Worm (Caenorhabditis elegans) whole organism, L1 larva: ENCODE measurements around the gene srz-79.

Source experiments
- C16A3.4 ChIP-seq: fragments of 150-350 bp; optimal IDR thresholded peaks from 2 replicates; lab custom pipeline; 2014; ENCODE audit warnings: missing biosample characterization, missing genetic modification characterization
- C34B4.2 ChIP-seq: sonication (generic microtip); optimal IDR thresholded peaks from 2 replicates; lab custom pipeline; 2017; ENCODE audit warnings: mild to moderate bottlenecking, missing genetic modification characterization, missing compliant biosample characterization
- aly-2 ChIP-seq: fragments of 150-350 bp; optimal IDR thresholded peaks from 2 replicates; lab custom pipeline; 2014; ENCODE audit warnings: missing biosample characterization, missing genetic modification characterization
- ama-1 ChIP-seq: fragments of 150-350 bp; optimal IDR thresholded peaks from 2 replicates; lab custom pipeline; 2014
- blmp-1 ChIP-seq: fragments of 150-350 bp; optimal IDR thresholded peaks from 2 replicates; lab custom pipeline; 2014; ENCODE audit warnings: missing biosample characterization, missing genetic modification characterization
- ceh-8 ChIP-seq: fragments of 200-800 bp; sonication (Bioruptor generic); optimal IDR thresholded peaks from 2 replicates; lab custom pipeline; 2018; ENCODE audit warnings: mild to moderate bottlenecking, missing genetic modification characterization, moderate library complexity, missing compliant biosample characterization
- ceh-82 ChIP-seq, 3 experiments: fragments of 150-350 bp in 1 of 3; sonication (generic microtip) in 2 of 3; optimal IDR thresholded peaks; 2 replicates each; lab custom pipeline; 2014 to 2017; ENCODE audit warnings: missing biosample characterization in 3 of 3, missing genetic modification characterization in 3 of 3
- dpl-1 ChIP-seq, 3 experiments: fragments of 150-350 bp in 2 of 3; sonication (generic microtip) in 1 of 3; optimal IDR thresholded peaks; 2 replicates each; lab custom pipeline; 2014 to 2017; ENCODE audit warnings: missing biosample characterization in 3 of 3, missing genetic modification characterization in 3 of 3, missing genetic modification reagents in 3 of 3
- dsc-1 ChIP-seq: sonication (generic microtip); optimal IDR thresholded peaks from 2 replicates; lab custom pipeline; 2016; ENCODE audit warnings: mild to moderate bottlenecking, missing genetic modification characterization, missing compliant biosample characterization
- efl-1 ChIP-seq, 4 experiments: fragments of 150-350 bp; optimal IDR thresholded peaks in 3 of 4; peaks in 1 of 4; 1 replicate in 1 of 4; 2 replicates in 3 of 4; lab custom pipeline; 2014; ENCODE audit warnings: missing biosample characterization in 2 of 4, missing genetic modification characterization in 2 of 4, missing genetic modification reagents in 2 of 4
- efl-3 ChIP-seq: fragments of 200-800 bp; sonication (Bioruptor generic); optimal IDR thresholded peaks from 2 replicates; lab custom pipeline; 2018; ENCODE audit warnings: mild to moderate bottlenecking, missing genetic modification characterization, missing compliant biosample characterization
- egl-27 ChIP-seq, 2 experiments: fragments of 150-350 bp in 1 of 2; sonication (generic microtip); optimal IDR thresholded peaks; 3 replicates each; lab custom pipeline; 2017 to 2018; ENCODE audit warnings: missing biosample characterization in 2 of 2, missing genetic modification characterization in 2 of 2, missing genetic modification reagents in 2 of 2
- fkh-8 ChIP-seq: sonication (generic microtip); optimal IDR thresholded peaks from 2 replicates; lab custom pipeline; 2016; ENCODE audit warnings: mild to moderate bottlenecking, missing genetic modification characterization, missing compliant biosample characterization
- fos-1 ChIP-seq: fragments of 150-350 bp; optimal IDR thresholded peaks from 2 replicates; lab custom pipeline; 2014; ENCODE audit warnings: missing biosample characterization, missing genetic modification characterization
- irx-1 ChIP-seq: sonication (generic microtip); optimal IDR thresholded peaks from 2 replicates; lab custom pipeline; 2016; ENCODE audit warnings: missing genetic modification characterization, missing compliant biosample characterization
- jun-1 ChIP-seq: fragments of 150-350 bp; optimal IDR thresholded peaks from 2 replicates; lab custom pipeline; 2014; ENCODE audit warnings: missing biosample characterization, missing genetic modification reagents, missing genetic modification characterization
- lin-13 ChIP-seq: fragments of 150-350 bp; optimal IDR thresholded peaks from 2 replicates; lab custom pipeline; 2014; ENCODE audit warnings: missing biosample characterization, missing genetic modification reagents, missing genetic modification characterization
- lin-14 ChIP-seq: fragments of 200-800 bp; sonication (Bioruptor generic); optimal IDR thresholded peaks from 2 replicates; lab custom pipeline; 2018; ENCODE audit warnings: mild to moderate bottlenecking, missing genetic modification characterization, moderate library complexity, missing compliant biosample characterization
- lin-35 ChIP-seq, 2 experiments: fragments of 150-350 bp; optimal IDR thresholded peaks; 2 replicates each; lab custom pipeline; 2014; ENCODE audit warnings: missing biosample characterization in 2 of 2, missing genetic modification characterization in 2 of 2, missing genetic modification reagents in 2 of 2
- lsy-2 ChIP-seq, 2 experiments: fragments of 150-350 bp; optimal IDR thresholded peaks; 2 replicates each; lab custom pipeline; 2014; ENCODE audit warnings: missing biosample characterization in 2 of 2, missing genetic modification characterization in 2 of 2
- mab-9 ChIP-seq: fragments of 200-800 bp; sonication (Bioruptor generic); IDR thresholded peaks from 2 replicates; pipeline ENCODE4 v1.3.6; 2022; ENCODE audit warnings: missing genetic modification reagents, missing genetic modification characterization, missing compliant biosample characterization
- mdl-1 ChIP-seq, 2 experiments: fragments of 150-350 bp; optimal IDR thresholded peaks; 2 replicates each; lab custom pipeline; 2014 to 2017; ENCODE audit warnings: missing biosample characterization in 2 of 2, missing genetic modification characterization in 2 of 2, inconsistent platforms in 1 of 2
- mef-2 ChIP-seq: fragments of 150-350 bp; optimal IDR thresholded peaks from 2 replicates; lab custom pipeline; 2014; ENCODE audit warnings: missing biosample characterization, missing genetic modification characterization
- mep-1 ChIP-seq: fragments of 150-350 bp; optimal IDR thresholded peaks from 2 replicates; lab custom pipeline; 2014; ENCODE audit warnings: missing biosample characterization, missing genetic modification characterization
- nhr-12 ChIP-seq: sonication (generic microtip); optimal IDR thresholded peaks from 2 replicates; lab custom pipeline; 2017; ENCODE audit warnings: missing biosample characterization, missing genetic modification characterization
- nhr-19 ChIP-seq: fragments of 200-800 bp; sonication (Bioruptor generic); conservative IDR thresholded peaks from 2 replicates; pipeline ENCODE4 v1.3.6; 2022; ENCODE audit warnings: missing genetic modification characterization, missing compliant biosample characterization
- nhr-20 ChIP-seq: sonication (generic microtip); optimal IDR thresholded peaks from 2 replicates; lab custom pipeline; 2016; ENCODE audit warnings: mild to moderate bottlenecking, missing genetic modification characterization, missing compliant biosample characterization
- nhr-28 ChIP-seq: fragments of 150-350 bp; optimal IDR thresholded peaks from 2 replicates; lab custom pipeline; 2014; ENCODE audit warnings: missing biosample characterization, missing genetic modification characterization
- nhr-47 ChIP-seq: sonication (generic microtip); optimal IDR thresholded peaks from 2 replicates; lab custom pipeline; 2016; ENCODE audit warnings: mild to moderate bottlenecking, missing genetic modification characterization, moderate library complexity, missing compliant biosample characterization
- nhr-71 ChIP-seq: sonication (generic microtip); optimal IDR thresholded peaks from 2 replicates; lab custom pipeline; 2016; ENCODE audit warnings: mild to moderate bottlenecking, missing genetic modification characterization, moderate library complexity, missing compliant biosample characterization
- nhr-77 ChIP-seq: fragments of 150-350 bp; optimal IDR thresholded peaks from 2 replicates; lab custom pipeline; 2014; ENCODE audit warnings: missing biosample characterization, missing genetic modification characterization
- nhr-85 ChIP-seq: sonication (generic microtip); peaks from one replicate; lab custom pipeline; 2016; ENCODE audit warnings: missing genetic modification characterization, inconsistent platforms, missing compliant biosample characterization
- nhr-90 ChIP-seq: sonication (generic microtip); optimal IDR thresholded peaks from 2 replicates; lab custom pipeline; 2016; ENCODE audit warnings: mild to moderate bottlenecking, missing genetic modification characterization, missing compliant biosample characterization; ENCODE audit not compliant: poor library complexity
- rnt-1 ChIP-seq: sonication (generic microtip); optimal IDR thresholded peaks from 2 replicates; lab custom pipeline; 2016; ENCODE audit warnings: mild to moderate bottlenecking, missing genetic modification characterization, moderate library complexity, missing compliant biosample characterization
- skn-1 ChIP-seq: fragments of 150-350 bp; optimal IDR thresholded peaks from 2 replicates; lab custom pipeline; 2014; ENCODE audit warnings: missing biosample characterization, missing genetic modification characterization
- snpc-4 ChIP-seq: fragments of 150-350 bp; optimal IDR thresholded peaks from 2 replicates; lab custom pipeline; 2014; ENCODE audit warnings: missing biosample characterization, missing genetic modification characterization
- snu-23 ChIP-seq: sonication (generic microtip); optimal IDR thresholded peaks from 2 replicates; lab custom pipeline; 2016; ENCODE audit warnings: missing genetic modification characterization, missing compliant biosample characterization
- swsn-7 ChIP-seq: sonication (generic microtip); optimal IDR thresholded peaks from 2 replicates; lab custom pipeline; 2016; ENCODE audit warnings: missing genetic modification characterization, missing compliant biosample characterization
- tbx-2 ChIP-seq: sonication (generic microtip); optimal IDR thresholded peaks from 2 replicates; lab custom pipeline; 2016; ENCODE audit warnings: missing genetic modification characterization, missing compliant biosample characterization
- tlp-1 ChIP-seq: fragments of 150-350 bp; optimal IDR thresholded peaks from 2 replicates; lab custom pipeline; 2014; ENCODE audit warnings: missing biosample characterization, missing genetic modification characterization
- unc-130 ChIP-seq: fragments of 150-350 bp; optimal IDR thresholded peaks from 2 replicates; lab custom pipeline; 2017; ENCODE audit warnings: missing biosample characterization, missing genetic modification characterization, inconsistent platforms
- unc-62 ChIP-seq: fragments of 150-350 bp; optimal IDR thresholded peaks from 2 replicates; lab custom pipeline; 2014; ENCODE audit warnings: missing biosample characterization, missing genetic modification reagents, missing genetic modification characterization
- unc-86 ChIP-seq: sonication (generic microtip); optimal IDR thresholded peaks from 2 replicates; lab custom pipeline; 2016; ENCODE audit warnings: missing genetic modification characterization, missing compliant biosample characterization
- xbp-1 ChIP-seq: sonication (generic microtip); optimal IDR thresholded peaks from 2 replicates; lab custom pipeline; 2016; ENCODE audit warnings: missing genetic modification characterization, missing compliant biosample characterization
- zag-1 ChIP-seq: fragments of 150-350 bp; optimal IDR thresholded peaks from 2 replicates; lab custom pipeline; 2014; ENCODE audit warnings: missing biosample characterization, missing genetic modification characterization
- zip-4 ChIP-seq: fragments of 200-800 bp; sonication (Bioruptor generic); optimal IDR thresholded peaks from 2 replicates; lab custom pipeline; 2018; ENCODE audit warnings: mild to moderate bottlenecking, missing genetic modification characterization, moderate library complexity, missing compliant biosample characterization

srz-79 gene

DNA sequence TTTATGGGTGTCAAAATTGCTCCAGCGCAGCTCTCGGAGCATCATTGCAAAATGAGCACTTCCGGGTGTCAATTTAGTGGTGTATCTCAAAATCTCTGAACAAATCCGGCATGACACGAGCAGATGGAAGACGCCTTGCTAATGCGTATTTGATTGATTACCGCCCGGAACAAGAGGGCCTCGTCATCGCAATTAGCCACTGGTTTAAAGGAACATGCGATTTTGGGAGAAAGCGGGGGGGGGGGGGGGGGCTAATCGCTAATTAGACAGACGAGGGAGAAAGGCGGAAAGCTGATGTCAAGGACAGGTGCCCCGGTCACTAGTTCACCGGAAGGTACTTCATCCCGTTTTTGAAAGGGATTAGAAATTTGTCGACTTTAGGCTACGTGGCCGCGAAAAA lies 28.3 kb downstream of the srz-79 start:
- peak; percentile 26 for TF ChIP-seq lin-14 (GFP tag; lab: Kevin White, UChicago)
- peak; percentile 47 for TF ChIP-seq blmp-1 (tag; lab: Kevin White, UChicago)
- TF ChIP-seq mep-1 = no peak

DNA sequence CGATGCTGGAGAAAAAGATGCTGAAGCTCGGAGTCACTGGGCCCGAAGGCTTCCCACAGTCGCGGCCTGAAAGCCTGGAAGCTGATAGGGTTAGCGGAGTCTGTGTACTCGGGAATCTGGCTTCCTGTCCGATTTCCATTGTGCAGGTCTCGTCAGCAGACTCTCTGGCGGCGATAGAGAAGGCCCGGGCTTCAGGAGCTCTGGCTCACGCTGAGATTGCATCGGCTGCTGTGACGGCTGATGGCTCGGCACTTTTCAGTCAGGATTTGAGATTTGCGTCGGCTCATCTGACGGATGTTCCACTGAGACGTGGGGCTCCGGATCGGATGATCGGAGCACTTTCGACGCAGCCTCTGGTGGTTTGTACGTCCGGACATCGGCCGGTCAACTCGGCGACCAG lies 30.0 kb downstream of the srz-79 start:
- no peak for TF ChIP-seq zag-1 (tag; lab: Kevin White, UChicago)
- no peak for TF ChIP-seq rnt-1 (tag; lab: Kevin White, UChicago)
- TF ChIP-seq efl-3 = no peak
- TF ChIP-seq, all 84 proteins: peak for 0

DNA sequence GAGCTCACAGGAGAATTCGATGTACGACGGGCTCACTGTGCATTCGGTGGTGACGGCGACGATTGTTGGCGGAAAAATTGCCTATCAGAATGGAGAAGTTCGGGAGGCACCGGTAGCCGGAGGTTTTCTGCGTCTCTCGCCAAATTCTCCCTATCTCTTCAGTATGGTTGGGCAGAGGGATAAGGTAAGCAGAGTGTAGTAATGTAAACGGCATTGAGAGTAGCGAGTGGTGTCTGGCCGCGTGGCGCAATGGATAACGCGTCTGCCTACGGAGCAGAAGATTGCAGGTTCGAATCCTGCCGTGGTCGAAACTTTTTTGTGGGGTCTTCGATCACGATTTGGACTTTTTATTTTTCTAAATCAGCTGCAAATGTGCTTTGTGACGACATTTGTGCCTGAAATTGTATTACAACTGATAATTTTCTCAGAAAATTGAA lies 31.2 kb downstream of the srz-79 start:
- peak; percentile 53 for TF ChIP-seq aly-2 (tag; lab: Kevin White, UChicago)
- peak; percentile 41 for TF ChIP-seq ceh-8 (GFP tag; lab: Kevin White, UChicago)
- peak; percentile 25 for TF ChIP-seq efl-3
- TF ChIP-seq lsy-2 (tag; optimal IDR thresholded peaks at IDR 0.05; lab: Kevin White, UChicago) = peak; percentile 39 to 66
- TF ChIP-seq unc-130 (tag; lab: Kevin White, UChicago) = peak; percentile 59
- peak; percentile 14 for TF ChIP-seq unc-86 (tag; lab: Kevin White, UChicago)
- TF ChIP-seq nhr-77 (tag; lab: Kevin White, UChicago) = peak; percentile 4
- peak in 1 of 2 experiments; percentile 54 for TF ChIP-seq mdl-1 (tag; optimal IDR thresholded peaks at IDR 0.05; lab: Kevin White, UChicago)
- peak; percentile 27 for TF ChIP-seq zip-4 (GFP tag; lab: Kevin White, UChicago)
- peak; percentile 23 for TF ChIP-seq jun-1 (tag; lab: Kevin White, UChicago)
- TF ChIP-seq dsc-1 (tag; lab: Kevin White, UChicago) = peak; percentile 50
- TF ChIP-seq dpl-1 (GFP tag; optimal IDR thresholded peaks at IDR 0.05; lab: Kevin White, UChicago) = peak; percentile 4 to 16 (median 13)
- no peak for TF ChIP-seq C34B4.2 (tag; lab: Kevin White, UChicago)
- peak; percentile 33 for TF ChIP-seq C16A3.4
- peak; percentile 72 for TF ChIP-seq nhr-90 (tag; lab: Kevin White, UChicago)
- peak; percentile 72 for TF ChIP-seq rnt-1 (tag; lab: Kevin White, UChicago)
- peak; percentile 16 for TF ChIP-seq lin-13 (GFP tag; lab: Kevin White, UChicago)
- peak; percentile 28 to 66 for TF ChIP-seq lin-35 (GFP tag; optimal IDR thresholded peaks at IDR 0.05; lab: Kevin White, UChicago)
- TF ChIP-seq nhr-20 (tag; lab: Kevin White, UChicago) = peak; percentile 61
- TF ChIP-seq fkh-8 = peak; percentile 64
- TF ChIP-seq swsn-7 = peak; percentile 66
- peak; percentile 0 for TF ChIP-seq skn-1 (tag; lab: Kevin White, UChicago)
- no peak for TF ChIP-seq unc-62 (GFP tag; lab: Kevin White, UChicago)
- no peak for TF ChIP-seq mab-9 (GFP tag; lab: Robert Waterston, UW)
- no peak for TF ChIP-seq nhr-28 (tag; lab: Kevin White, UChicago)
- TF ChIP-seq nhr-47 (tag; lab: Kevin White, UChicago) = peak; percentile 81
- peak; percentile 53 for TF ChIP-seq mep-1
- TF ChIP-seq efl-1 (optimal IDR thresholded peaks at IDR 0.05; lab: Kevin White, UChicago) = peak; percentile 32 to 49
- TF ChIP-seq efl-1 (GFP tag; optimal IDR thresholded peaks at IDR 0.05 in 1 of 2; lab: Kevin White, UChicago) = peak; percentile 37 to 92
- TF ChIP-seq tbx-2 (tag; lab: Kevin White, UChicago) = peak; percentile 64
- TF ChIP-seq nhr-71 (tag; lab: Kevin White, UChicago) = peak; percentile 75
- peak in 2 of 3 experiments; percentile 30 to 44 for TF ChIP-seq ceh-82 (tag; optimal IDR thresholded peaks at IDR 0.05; lab: Kevin White, UChicago)
- TF ChIP-seq nhr-85 (tag; lab: Kevin White, UChicago) = peak; percentile 53
- no peak for TF ChIP-seq nhr-12
- peak; percentile 30 for TF ChIP-seq irx-1 (tag; lab: Kevin White, UChicago)
- no peak for TF ChIP-seq egl-27 (tag; optimal IDR thresholded peaks at IDR 0.05; lab: Kevin White, UChicago)
- TF ChIP-seq snu-23 (GFP tag; lab: Kevin White, UChicago) = peak; percentile 84
- no peak for TF ChIP-seq ama-1 (lab: Kevin White, UChicago)
- no peak for TF ChIP-seq tlp-1 (tag; lab: Kevin White, UChicago)
- peak; percentile 71 for TF ChIP-seq nhr-19 (GFP tag; lab: Robert Waterston, UW)
- peak; percentile 13 for TF ChIP-seq fos-1 (tag; lab: Kevin White, UChicago)
- no peak for TF ChIP-seq mef-2 (tag; lab: Kevin White, UChicago)
- peak; percentile 35 for TF ChIP-seq snpc-4 (tag; lab: Kevin White, UChicago)
- peak; percentile 38 for TF ChIP-seq xbp-1
